Fruit fly (Drosophila melanogaster) whole organism, embryonic: ENCODE measurements around the gene Mon1.
A peak's percentile ranks its signal among the peaks of the same experiment; 100 is the strongest.

Experiments used
- CG10267 ChIP-seq: fragments of 200-800 bp; sonication (Bioruptor generic); optimal IDR thresholded peaks from 2 replicates; lab custom pipeline; 2018; ENCODE audit warnings: missing biosample characterization, mild to moderate bottlenecking, missing genetic modification characterization, moderate library complexity
- CG10321 ChIP-seq: fragments of 200-800 bp; sonication (Bioruptor generic); IDR thresholded peaks from 2 replicates; pipeline ENCODE4 v1.3.6; 2022; ENCODE audit warnings: missing biosample characterization, missing genetic modification characterization
- CG10462 ChIP-seq: fragments of 200-800 bp; sonication (Bioruptor generic); optimal IDR thresholded peaks from 2 replicates; lab custom pipeline; 2016; ENCODE audit warnings: missing biosample characterization, missing genetic modification characterization
- CG11085 ChIP-seq: fragments of 200-800 bp; sonication (Bioruptor generic); IDR thresholded peaks from 2 replicates; pipeline ENCODE4 v1.3.6; 2022; ENCODE audit warnings: missing biosample characterization, missing genetic modification characterization
- CG11093 ChIP-seq: fragments of 200-800 bp; sonication (Bioruptor generic); IDR thresholded peaks from 3 replicates; pipeline ENCODE4 v1.3.6; 2022; ENCODE audit warnings: missing biosample characterization, missing genetic modification characterization
- CG11456 ChIP-seq: fragments of 200-800 bp; sonication (Bioruptor generic); IDR thresholded peaks from 3 replicates; pipeline ENCODE4 v1.3.6; 2022; ENCODE audit warnings: missing biosample characterization, missing genetic modification characterization
- CG11560 ChIP-seq: fragments of 200-800 bp; sonication (Bioruptor generic); IDR thresholded peaks from 3 replicates; pipeline ENCODE4 v1.3.6; 2022; ENCODE audit warnings: missing biosample characterization, missing genetic modification characterization
- CG11723 ChIP-seq: fragments of 200-800 bp; sonication (Bioruptor generic); optimal IDR thresholded peaks from 2 replicates; lab custom pipeline; 2017; ENCODE audit warnings: missing biosample characterization, mild to moderate bottlenecking, missing genetic modification characterization
- CG12391 ChIP-seq: fragments of 200-800 bp; sonication (Bioruptor generic); optimal IDR thresholded peaks from 3 replicates; lab custom pipeline; 2018; ENCODE audit warnings: missing biosample characterization, mild to moderate bottlenecking, missing genetic modification characterization, moderate library complexity
- CG14050 ChIP-seq: fragments of 200-800 bp; sonication (Bioruptor generic); IDR thresholded peaks from 3 replicates; pipeline ENCODE4 v1.3.6; 2022; ENCODE audit warnings: missing biosample characterization, missing genetic modification characterization
- CG1529 ChIP-seq: fragments of 200-800 bp; sonication (Bioruptor generic); optimal IDR thresholded peaks from 3 replicates; lab custom pipeline; 2018; ENCODE audit warnings: missing biosample characterization, missing genetic modification characterization
- CG15514 ChIP-seq: fragments of 200-800 bp; sonication (Bioruptor generic); optimal IDR thresholded peaks from 3 replicates; lab custom pipeline; 2017; ENCODE audit warnings: missing biosample characterization, missing genetic modification characterization, mild to moderate bottlenecking, moderate library complexity, missing genetic modification reagents
- CG1647 ChIP-seq: fragments of 200-800 bp; sonication (Bioruptor generic); optimal IDR thresholded peaks from 3 replicates; lab custom pipeline; 2016; ENCODE audit warnings: missing biosample characterization, missing genetic modification characterization
- CG17912 ChIP-seq: fragments of 200-800 bp; sonication (Bioruptor generic); optimal IDR thresholded peaks from 2 replicates; lab custom pipeline; 2018; ENCODE audit warnings: missing biosample characterization, mild to moderate bottlenecking, missing genetic modification characterization
- CG1832 ChIP-seq: fragments of 200-800 bp; sonication (Bioruptor generic); optimal IDR thresholded peaks from 2 replicates; lab custom pipeline; 2017; ENCODE audit warnings: missing biosample characterization, mild to moderate bottlenecking, missing genetic modification characterization, inconsistent platforms
- CG18764 ChIP-seq: fragments of 200-800 bp; sonication (Bioruptor generic); optimal IDR thresholded peaks from 3 replicates; lab custom pipeline; 2016; ENCODE audit warnings: missing biosample characterization, missing genetic modification characterization
- CG30020 ChIP-seq: fragments of 200-800 bp; optimal IDR thresholded peaks from 2 replicates; lab custom pipeline; 2019; ENCODE audit warnings: missing biosample characterization, mild to moderate bottlenecking, missing genetic modification characterization, moderate library complexity
- CG3407 ChIP-seq: fragments of 200-800 bp; sonication (Bioruptor generic); optimal IDR thresholded peaks from 2 replicates; lab custom pipeline; 2018; ENCODE audit warnings: missing biosample characterization, mild to moderate bottlenecking, missing genetic modification characterization
- CG34376 ChIP-seq: fragments of 200-800 bp; sonication (Bioruptor generic); optimal IDR thresholded peaks from 2 replicates; lab custom pipeline; 2018; ENCODE audit warnings: missing biosample characterization, mild to moderate bottlenecking, missing genetic modification characterization
- CG7928 ChIP-seq: fragments of 200-800 bp; sonication (Bioruptor generic); optimal IDR thresholded peaks from 2 replicates; lab custom pipeline; 2017; ENCODE audit warnings: missing biosample characterization, mild to moderate bottlenecking, missing genetic modification characterization
- CG7963 ChIP-seq: fragments of 200-800 bp; sonication (Bioruptor generic); IDR thresholded peaks from 3 replicates; pipeline ENCODE4 v1.3.6; 2022; ENCODE audit warnings: missing biosample characterization, missing genetic modification characterization; ENCODE audit not compliant: partially characterized antibody
- Camta ChIP-seq: fragments of 200-800 bp; sonication (Bioruptor generic); optimal IDR thresholded peaks from 2 replicates; lab custom pipeline; 2016; ENCODE audit warnings: missing biosample characterization, missing genetic modification characterization
- CkIIα-i1 ChIP-seq: fragments of 200-800 bp; sonication (Bioruptor generic); IDR thresholded peaks from 2 replicates; pipeline ENCODE4 v1.3.6; 2022; ENCODE audit warnings: missing biosample characterization, missing genetic modification characterization
- Dbx ChIP-seq: fragments of 200-800 bp; sonication (Bioruptor generic); IDR thresholded peaks from 3 replicates; pipeline ENCODE4 v1.3.6; 2022; ENCODE audit warnings: missing biosample characterization, missing genetic modification characterization
- Dref ChIP-seq: fragments of 200-800 bp; sonication (Bioruptor generic); IDR thresholded peaks from 2 replicates; pipeline ENCODE4 v1.3.6; 2022; ENCODE audit warnings: missing biosample characterization, missing genetic modification characterization
- Gsc ChIP-seq: fragments of 200-800 bp; sonication (Bioruptor generic); IDR thresholded peaks from 2 replicates; pipeline ENCODE4 v1.3.6; 2022; ENCODE audit warnings: missing biosample characterization, missing genetic modification characterization
- H2.0 ChIP-seq: fragments of 200-800 bp; sonication (Bioruptor generic); IDR thresholded peaks from 2 replicates; pipeline ENCODE4 v1.3.6; 2022; ENCODE audit warnings: missing biosample characterization, missing genetic modification characterization
- Hey ChIP-seq: fragments of 200-800 bp; sonication (Bioruptor generic); optimal IDR thresholded peaks from 3 replicates; lab custom pipeline; 2018; ENCODE audit warnings: missing biosample characterization, mild to moderate bottlenecking, missing genetic modification characterization
- Jarid2 ChIP-seq: fragments of 200-800 bp; sonication (Bioruptor generic); optimal IDR thresholded peaks from 3 replicates; lab custom pipeline; 2017; ENCODE audit warnings: mild to moderate bottlenecking, missing biosample characterization, missing genetic modification reagents, missing genetic modification characterization
- Kr ChIP-seq: fragments of 200-800 bp; sonication (Bioruptor generic); optimal IDR thresholded peaks from 2 replicates; lab custom pipeline; 2017; ENCODE audit warnings: missing biosample characterization, mild to moderate bottlenecking, missing genetic modification characterization
- MBD-R2 ChIP-seq: fragments of 200-800 bp; sonication (Bioruptor generic); IDR thresholded peaks from 2 replicates; pipeline ENCODE4 v1.3.6; 2022; ENCODE audit warnings: missing biosample characterization, missing genetic modification characterization
- NK7.1 ChIP-seq: fragments of 200-800 bp; sonication (Bioruptor generic); optimal IDR thresholded peaks from 3 replicates; lab custom pipeline; 2016; ENCODE audit warnings: missing biosample characterization, missing genetic modification characterization
- Neu2 ChIP-seq: fragments of 200-800 bp; sonication (Bioruptor generic); optimal IDR thresholded peaks from 3 replicates; lab custom pipeline; 2016; ENCODE audit warnings: missing biosample characterization, missing genetic modification characterization, borderline replicate concordance
- Sox102F ChIP-seq: fragments of 200-800 bp; sonication (Bioruptor generic); optimal IDR thresholded peaks from 2 replicates; lab custom pipeline; 2018; ENCODE audit warnings: missing biosample characterization, mild to moderate bottlenecking, missing genetic modification characterization, moderate library complexity
- Tbp ChIP-seq: fragments of >200 bp; optimal IDR thresholded peaks from 2 replicates; lab custom pipeline; 2018; ENCODE audit warnings: missing biosample characterization, missing genetic modification characterization
- aop ChIP-seq: fragments of 200-800 bp; sonication (Bioruptor generic); IDR thresholded peaks from 2 replicates; pipeline ENCODE4 v1.3.6; 2022; ENCODE audit warnings: missing biosample characterization, missing genetic modification characterization
- bigmax ChIP-seq: fragments of 200-800 bp; sonication (Bioruptor generic); optimal IDR thresholded peaks from 2 replicates; lab custom pipeline; 2018; ENCODE audit warnings: missing biosample characterization, mild to moderate bottlenecking, missing genetic modification characterization
- cas ChIP-seq: fragments of 200-800 bp; sonication (Bioruptor generic); IDR thresholded peaks from 2 replicates; pipeline ENCODE4 v1.3.6; 2022; ENCODE audit warnings: missing biosample characterization, missing genetic modification characterization
- chn ChIP-seq: fragments of 200-800 bp; sonication (Bioruptor generic); optimal IDR thresholded peaks from 2 replicates; lab custom pipeline; 2016; ENCODE audit warnings: missing biosample characterization, missing genetic modification characterization
- dpn ChIP-seq, 2 experiments: fragments of 200-800 bp; sonication (Bioruptor generic); optimal IDR thresholded peaks; 3 replicates each; lab custom pipeline; 2016; ENCODE audit warnings: missing biosample characterization in 2 of 2, missing genetic modification characterization in 2 of 2
- grn ChIP-seq: fragments of 200-800 bp; sonication (Bioruptor generic); optimal IDR thresholded peaks from 3 replicates; lab custom pipeline; 2017; ENCODE audit warnings: missing biosample characterization, missing genetic modification characterization
- gro ChIP-seq: fragments of 200-800 bp; sonication (Bioruptor generic); optimal IDR thresholded peaks from 2 replicates; lab custom pipeline; 2016; ENCODE audit warnings: missing biosample characterization, missing genetic modification characterization
- gsb-n ChIP-seq: fragments of 200-800 bp; sonication (Bioruptor generic); optimal IDR thresholded peaks from 3 replicates; lab custom pipeline; 2018; ENCODE audit warnings: missing biosample characterization, mild to moderate bottlenecking, missing genetic modification characterization
- h ChIP-seq: fragments of >200 bp; optimal IDR thresholded peaks from 2 replicates; lab custom pipeline; 2017
- nau ChIP-seq: fragments of 200-800 bp; sonication (Bioruptor generic); optimal IDR thresholded peaks from 3 replicates; lab custom pipeline; 2017; ENCODE audit warnings: missing biosample characterization, mild to moderate bottlenecking, missing genetic modification characterization, missing genetic modification reagents
- pros ChIP-seq: fragments of 200-800 bp; sonication (Bioruptor generic); optimal IDR thresholded peaks from 3 replicates; lab custom pipeline; 2019; ENCODE audit warnings: missing biosample characterization, mild to moderate bottlenecking, missing genetic modification characterization, moderate library complexity
- ro ChIP-seq: fragments of 200-800 bp; sonication (Bioruptor generic); IDR thresholded peaks from 2 replicates; pipeline ENCODE4 v1.3.6; 2022; ENCODE audit warnings: missing biosample characterization, missing genetic modification characterization
- run ChIP-seq: fragments of 200-800 bp; sonication (Bioruptor generic); optimal IDR thresholded peaks from 3 replicates; lab custom pipeline; 2018; ENCODE audit warnings: missing biosample characterization, mild to moderate bottlenecking, missing genetic modification characterization
- schlank ChIP-seq: fragments of 200-800 bp; sonication (Bioruptor generic); optimal IDR thresholded peaks from 2 replicates; lab custom pipeline; 2018; ENCODE audit warnings: missing biosample characterization, mild to moderate bottlenecking, missing genetic modification characterization
- sob ChIP-seq: fragments of 200-800 bp; sonication (Bioruptor generic); IDR thresholded peaks from 2 replicates; pipeline ENCODE4 v1.3.6; 2022; ENCODE audit warnings: missing biosample characterization, missing genetic modification characterization
- tgo ChIP-seq: fragments of 200-800 bp; sonication (Bioruptor generic); IDR thresholded peaks from 3 replicates; pipeline ENCODE4 v1.3.6; 2022; ENCODE audit warnings: missing biosample characterization, missing genetic modification characterization
- zfh2 ChIP-seq: fragments of 200-800 bp; sonication (Bioruptor generic); optimal IDR thresholded peaks from 2 replicates; lab custom pipeline; 2016; ENCODE audit warnings: missing biosample characterization, missing genetic modification characterization

Mon1 gene

DNA sequence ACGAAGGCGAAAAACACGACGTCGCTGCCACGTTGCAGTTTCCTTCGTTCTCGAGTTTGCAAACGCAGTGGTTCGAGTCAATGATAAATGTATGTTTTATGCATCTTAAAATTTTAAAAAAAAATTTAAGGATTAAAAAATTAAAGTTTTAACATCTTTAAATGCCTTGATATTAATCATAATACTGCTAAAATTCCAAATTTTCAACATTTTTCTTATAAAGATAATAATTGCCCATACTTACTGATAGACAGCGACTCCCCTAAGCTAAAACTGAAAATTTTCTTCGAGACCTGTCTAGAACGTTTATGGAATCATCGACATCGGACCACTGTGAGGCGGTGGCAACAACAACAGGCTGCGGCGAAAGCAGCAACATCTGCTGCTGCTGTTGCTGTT is 29.1 kb upstream of the Mon1 start (continued):
- peak; percentile 59 for TF ChIP-seq CG15514 (GFP tag; lab: Kevin White, UChicago)
- TF ChIP-seq Hey: no peak
- peak; percentile 27 for TF ChIP-seq schlank (tag; lab: Kevin White, UChicago)
- TF ChIP-seq CG7928 (GFP tag; lab: Kevin White, UChicago): peak; percentile 7
- no peak for TF ChIP-seq grn (GFP tag; lab: Kevin White, UChicago)
- no peak for TF ChIP-seq Tbp (GFP tag; lab: Kevin White, UChicago)
- TF ChIP-seq CG18764 (GFP tag; lab: Kevin White, UChicago): no peak
- TF ChIP-seq CG1529 (GFP tag; lab: Kevin White, UChicago): peak; percentile 39
- TF ChIP-seq aop: no peak
- TF ChIP-seq CG10267 (tag; lab: Kevin White, UChicago): peak; percentile 72
- no peak for TF ChIP-seq run (tag; lab: Kevin White, UChicago)
- TF ChIP-seq MBD-R2 (GFP tag; lab: Robert Waterston, UW): peak; percentile 31; the same call in 1 of the 2 replicates
- TF ChIP-seq sob (GFP tag; lab: Robert Waterston, UW): peak; percentile 62
- peak; percentile 44 for TF ChIP-seq Sox102F (GFP tag; lab: Kevin White, UChicago)
- TF ChIP-seq CG34376 (GFP tag; lab: Kevin White, UChicago): peak; percentile 65
- TF ChIP-seq NK7.1 (GFP tag; lab: Kevin White, UChicago): no peak
- no peak for TF ChIP-seq CG7963 (GFP tag; lab: Robert Waterston, UW)
- TF ChIP-seq Kr (GFP tag; lab: Kevin White, UChicago): no peak
- peak; percentile 20 to 73 for TF ChIP-seq dpn (GFP tag; optimal IDR thresholded peaks at IDR 0.05; lab: Kevin White, UChicago)
- peak; percentile 26 for TF ChIP-seq CG3407 (GFP tag; lab: Kevin White, UChicago)
- peak; percentile 56 for TF ChIP-seq gro (GFP tag; lab: Kevin White, UChicago)
- TF ChIP-seq CG30020: peak; percentile 30
- TF ChIP-seq CkIIα-i1 (GFP tag; lab: Robert Waterston, UW): no peak
- peak; percentile 57 for TF ChIP-seq CG14050 (GFP tag; lab: Robert Waterston, UW)
- no peak for TF ChIP-seq CG17912 (GFP tag; lab: Kevin White, UChicago)
- no peak for TF ChIP-seq CG10462
- TF ChIP-seq Jarid2: no peak
- no peak for TF ChIP-seq chn (GFP tag; lab: Kevin White, UChicago)
- TF ChIP-seq gsb-n: no peak
- TF ChIP-seq CG1647: peak; percentile 44
- TF ChIP-seq Camta (GFP tag; lab: Kevin White, UChicago): peak; percentile 45
- peak; percentile 41 for TF ChIP-seq zfh2 (GFP tag; lab: Kevin White, UChicago)
- no peak for TF ChIP-seq CG1832 (GFP tag; lab: Kevin White, UChicago)
- TF ChIP-seq CG10321 (GFP tag; lab: Robert Waterston, UW): no peak
- 0 out of 3 replicates have a peak, but pooled peaks have one; percentile 7 for TF ChIP-seq CG11093 (GFP tag; lab: Robert Waterston, UW)
- TF ChIP-seq H2.0 (GFP tag; lab: Robert Waterston, UW): peak; percentile 64; the same call in 1 of the 2 replicates
- peak; percentile 36 for TF ChIP-seq CG12391 (tag; lab: Kevin White, UChicago)
- TF ChIP-seq Dref (GFP tag; lab: Robert Waterston, UW): no peak
- TF ChIP-seq h (lab: Kevin White, UChicago): no peak
- no peak for TF ChIP-seq Neu2 (GFP tag; lab: Kevin White, UChicago)
- TF ChIP-seq Gsc: no peak
- peak; percentile 38; the same call in 1 of the 3 replicates for TF ChIP-seq CG11560 (tag; lab: Robert Waterston, UW)
- peak; percentile 63 for TF ChIP-seq nau (GFP tag; lab: Kevin White, UChicago)
- TF ChIP-seq bigmax (GFP tag; lab: Kevin White, UChicago): no peak
- TF ChIP-seq CG11723 (GFP tag; lab: Kevin White, UChicago): peak; percentile 15
- TF ChIP-seq CG11085: peak; percentile 80
- peak; percentile 63 for TF ChIP-seq tgo
- no peak for TF ChIP-seq pros (GFP tag; lab: Kevin White, UChicago)
- peak; percentile 79 for TF ChIP-seq Dbx
- TF ChIP-seq ro: no peak
- TF ChIP-seq cas (GFP tag; lab: Robert Waterston, UW): no peak
- TF ChIP-seq CG11456 (GFP tag; lab: Robert Waterston, UW): peak; percentile 74
